Fruit fly (Drosophila melanogaster): ENCODE measurements around the gene CTCF.

The CTCF gene

DNA sequence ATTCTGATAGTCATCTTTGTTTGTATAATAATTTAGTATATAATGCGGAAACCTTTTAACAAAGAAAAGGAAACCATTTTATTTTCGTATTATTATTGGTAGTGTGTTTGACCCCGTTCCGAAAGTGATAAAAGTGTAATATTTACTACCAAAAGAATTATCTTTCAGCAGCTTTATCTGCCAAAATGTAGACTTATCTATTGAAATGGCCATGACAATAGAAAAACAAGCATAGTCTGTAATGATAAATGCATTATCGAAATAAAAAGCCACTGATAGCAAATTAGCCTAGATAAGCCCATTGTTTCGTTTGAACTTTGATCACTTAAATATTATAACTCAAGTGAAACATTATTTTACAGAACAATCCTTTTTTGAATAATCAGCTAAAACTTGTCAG lies 19.6 kb upstream of the CTCF start:
- TF ChIP-seq kay (GFP tag; ENCODE audit: borderline replicate concordance) (no peak), cic (GFP tag; optimal IDR thresholded peaks at IDR 0.05) (no peak), CG1620 (GFP tag; optimal IDR thresholded peaks at IDR 0.05) (no peak), ovo (GFP tag; optimal IDR thresholded peaks at IDR 0.05) (no peak), tj (GFP tag; optimal IDR thresholded peaks at IDR 0.05) (no peak), Clk (GFP tag; optimal IDR thresholded peaks at IDR 0.05) (no peak), CG7045 (GFP tag; optimal IDR thresholded peaks at IDR 0.05) (no peak), bab1 (GFP tag; optimal IDR thresholded peaks at IDR 0.05) (no peak), CG5204 (GFP tag; optimal IDR thresholded peaks at IDR 0.05) (no peak), CG33017 (tag; optimal IDR thresholded peaks at IDR 0.05) (no peak)

DNA sequence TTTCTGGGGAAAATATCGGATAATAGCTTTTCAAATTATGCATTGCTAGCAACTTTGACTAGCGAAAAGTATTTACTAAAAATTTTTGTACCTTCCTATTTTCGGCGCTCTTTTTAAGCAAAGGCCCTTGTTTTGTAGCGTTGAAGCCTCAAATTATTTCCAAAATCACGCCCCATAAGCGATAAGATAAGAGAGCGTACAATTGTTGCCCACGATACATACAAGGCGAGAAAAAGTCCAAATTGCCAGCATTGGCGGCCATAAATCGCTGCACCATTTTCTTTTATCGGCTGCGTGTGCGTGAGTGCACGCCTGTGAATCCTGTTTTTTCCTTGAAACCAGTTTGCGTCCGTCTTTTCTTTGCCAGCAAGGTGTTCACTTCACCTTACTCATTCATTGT lies 14.8 kb upstream of the CTCF start:
- peak; percentile 46 for TF ChIP-seq kay (GFP tag; ENCODE audit: borderline replicate concordance)
- TF ChIP-seq CG11617 (GFP tag; optimal IDR thresholded peaks at IDR 0.05), result no peak
- TF ChIP-seq CG33017 (tag; optimal IDR thresholded peaks at IDR 0.05), result no peak

DNA sequence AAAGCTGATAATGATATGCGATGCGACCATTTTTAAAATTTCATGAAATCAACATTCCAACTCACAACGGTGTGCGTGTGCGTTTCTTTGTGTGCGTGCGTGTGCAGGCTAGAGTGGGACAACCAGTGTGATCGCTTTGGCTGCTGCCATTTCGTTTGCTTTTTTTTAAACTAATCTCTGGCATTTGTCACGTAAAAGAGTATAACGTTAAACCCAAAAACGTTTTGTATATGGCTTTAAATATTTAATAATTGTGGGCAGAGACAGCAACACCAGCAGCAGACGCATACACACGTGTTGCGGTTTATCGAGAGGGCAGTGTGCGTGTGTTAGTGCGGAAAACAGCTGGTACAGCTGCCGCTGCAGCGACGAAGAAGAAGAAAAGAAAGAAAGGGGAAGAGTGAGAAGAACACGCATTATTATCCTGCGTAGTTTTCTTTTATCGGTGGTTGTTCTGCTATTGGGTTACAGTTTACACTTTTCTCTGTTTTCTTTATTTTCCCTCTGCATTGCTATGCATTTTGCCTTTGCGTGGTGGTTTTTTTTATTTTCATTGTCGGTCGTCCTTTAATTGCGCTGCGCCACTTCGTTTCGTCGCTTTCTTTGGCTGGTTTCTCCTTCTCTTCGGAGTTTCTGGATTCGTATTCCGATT lies 13.8 kb upstream of the CTCF start:
- peak; percentile 14 for TF ChIP-seq CG7101 (tag; optimal IDR thresholded peaks at IDR 0.05)
- TF ChIP-seq kay (GFP tag; ENCODE audit: borderline replicate concordance), result no peak
- TF ChIP-seq CG11617 (GFP tag; optimal IDR thresholded peaks at IDR 0.05), result peak; percentile 52
- peak; percentile 35 for TF ChIP-seq tj (GFP tag; optimal IDR thresholded peaks at IDR 0.05)
- TF ChIP-seq CG1620 (GFP tag; optimal IDR thresholded peaks at IDR 0.05), result no peak
- peak; percentile 9 for TF ChIP-seq cic (GFP tag; optimal IDR thresholded peaks at IDR 0.05)
- TF ChIP-seq Crg-1 (GFP tag; optimal IDR thresholded peaks at IDR 0.05), result no peak
- TF ChIP-seq pad (GFP tag; optimal IDR thresholded peaks at IDR 0.05), result peak; percentile 68
- TF ChIP-seq Mnt (GFP tag; optimal IDR thresholded peaks at IDR 0.05), result peak; percentile 91
- TF ChIP-seq Hr96 (GFP tag; optimal IDR thresholded peaks at IDR 0.05), result no peak
- no peak for TF ChIP-seq CG14711 (tag; optimal IDR thresholded peaks at IDR 0.05)
- no peak for TF ChIP-seq cnc (optimal IDR thresholded peaks at IDR 0.05)
- no peak for TF ChIP-seq CG7045 (GFP tag; optimal IDR thresholded peaks at IDR 0.05)
- no peak for TF ChIP-seq CG12768 (GFP tag; optimal IDR thresholded peaks at IDR 0.05)
- no peak for TF ChIP-seq toe (GFP tag; optimal IDR thresholded peaks at IDR 0.05)
- no peak for TF ChIP-seq CG5204 (GFP tag; optimal IDR thresholded peaks at IDR 0.05)
- no peak for TF ChIP-seq Clk (GFP tag; optimal IDR thresholded peaks at IDR 0.05)
- no peak for TF ChIP-seq bab1 (GFP tag; optimal IDR thresholded peaks at IDR 0.05)

DNA sequence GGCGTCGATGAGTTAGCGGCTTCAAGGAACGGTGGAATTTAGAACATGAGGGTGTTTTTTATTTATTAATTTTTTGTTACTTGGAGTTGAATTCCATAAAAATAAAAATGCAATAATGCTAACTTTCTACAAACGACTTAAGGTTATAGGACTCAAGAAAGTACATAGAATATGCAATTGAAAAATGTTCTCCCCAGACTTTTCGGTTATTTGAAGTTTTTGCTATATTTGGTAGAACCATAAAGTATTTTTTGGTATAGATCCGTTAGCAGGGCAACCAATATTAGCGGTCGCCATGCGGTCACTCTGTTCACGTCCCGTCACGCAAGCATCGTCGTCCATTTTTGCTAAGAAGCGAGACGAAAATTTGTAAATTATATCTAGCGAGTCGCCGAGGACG lies 13.0 kb upstream of the CTCF start, which contains the start of gene akirin:
akirin (plus strand) TSS at position 301 of the 400 bp plus-strand sequence.
- TF ChIP-seq CG14711 (tag; optimal IDR thresholded peaks at IDR 0.05), result no peak
- no peak for TF ChIP-seq toe (GFP tag; optimal IDR thresholded peaks at IDR 0.05)
- TF ChIP-seq tj (GFP tag; optimal IDR thresholded peaks at IDR 0.05), result no peak
- no peak for TF ChIP-seq CG1620 (GFP tag; optimal IDR thresholded peaks at IDR 0.05)
- no peak for TF ChIP-seq Mnt (GFP tag; optimal IDR thresholded peaks at IDR 0.05)
- TF ChIP-seq Crg-1 (GFP tag; optimal IDR thresholded peaks at IDR 0.05), result no peak
- no peak for TF ChIP-seq Clk (GFP tag; optimal IDR thresholded peaks at IDR 0.05)
- TF ChIP-seq CG7101 (tag; optimal IDR thresholded peaks at IDR 0.05), result no peak
- no peak for TF ChIP-seq CG33017 (tag; optimal IDR thresholded peaks at IDR 0.05)
- TF ChIP-seq ovo (GFP tag; optimal IDR thresholded peaks at IDR 0.05), result no peak
- no peak for TF ChIP-seq CG5204 (GFP tag; optimal IDR thresholded peaks at IDR 0.05)
- TF ChIP-seq CG11617 (GFP tag; optimal IDR thresholded peaks at IDR 0.05), result no peak
- TF ChIP-seq cnc (optimal IDR thresholded peaks at IDR 0.05), result no peak
- TF ChIP-seq CG12768 (GFP tag; optimal IDR thresholded peaks at IDR 0.05), result no peak

DNA sequence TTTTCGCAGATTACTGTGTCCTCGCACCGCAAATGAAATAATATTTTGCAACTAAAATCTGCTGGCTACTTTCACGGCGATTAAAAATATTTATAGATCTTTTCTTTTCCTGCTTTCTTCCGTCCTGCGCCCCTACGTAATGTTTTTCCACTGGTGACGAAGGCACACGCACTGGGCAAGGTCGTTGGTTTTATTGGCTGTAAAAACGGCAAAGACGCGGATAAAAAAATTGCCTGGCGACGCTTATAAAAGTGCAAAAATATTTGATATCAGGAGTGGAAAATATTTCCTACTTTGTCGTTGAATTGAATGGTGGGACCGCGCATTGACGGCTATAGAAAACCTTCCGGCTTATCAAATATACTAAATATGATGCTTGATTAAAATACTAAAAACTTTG lies 12.4 kb upstream of the CTCF start, which contains the start of gene Sh3beta:
Sh3beta (minus strand) TSS at position 327 of the 400 bp plus-strand sequence.
- TF ChIP-seq pad (GFP tag; optimal IDR thresholded peaks at IDR 0.05), result no peak
- TF ChIP-seq cnc (optimal IDR thresholded peaks at IDR 0.05), result no peak
- no peak for TF ChIP-seq CG7101 (tag; optimal IDR thresholded peaks at IDR 0.05)
- peak; percentile 41 for TF ChIP-seq kay (GFP tag; ENCODE audit: borderline replicate concordance)
- TF ChIP-seq CG1620 (GFP tag; optimal IDR thresholded peaks at IDR 0.05), result no peak

DNA sequence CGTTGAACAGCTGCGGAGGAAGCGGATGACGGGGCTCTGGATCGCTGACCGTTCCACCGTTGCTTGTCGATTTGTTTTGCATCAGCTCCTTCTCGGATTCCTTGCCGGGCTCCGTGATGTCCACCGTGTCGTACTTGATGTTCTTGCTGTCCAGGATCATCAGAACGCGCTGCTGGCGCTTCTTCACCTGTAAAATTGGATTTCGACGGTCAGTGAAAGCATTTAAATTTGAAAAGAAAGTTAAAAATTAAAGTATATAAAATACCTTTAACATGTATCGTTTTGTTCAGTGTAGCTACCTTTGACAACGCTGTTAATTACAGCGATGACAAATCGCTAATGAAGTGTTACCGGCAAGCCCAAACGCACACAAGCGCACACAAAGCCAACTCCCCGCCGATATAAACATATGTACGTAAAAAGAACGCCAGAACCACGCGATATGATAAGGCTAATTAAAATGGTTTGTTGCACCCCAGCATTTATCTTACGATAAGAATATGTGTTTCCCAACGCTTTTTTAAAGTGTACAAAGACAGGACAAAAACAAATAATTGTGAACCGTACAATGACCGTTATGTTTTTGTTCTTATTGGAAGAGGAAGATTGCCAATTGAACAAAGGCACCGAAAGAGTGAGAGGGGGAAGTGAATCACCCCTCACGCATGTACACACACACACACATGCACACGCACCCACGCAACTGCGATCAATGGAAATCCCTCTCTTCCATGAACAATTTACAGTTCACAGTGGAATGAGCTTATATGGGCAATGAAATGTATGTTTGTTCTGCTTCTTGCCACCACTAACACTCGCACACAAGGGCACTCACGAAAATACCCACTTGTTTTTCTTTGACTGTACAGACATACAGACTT lies 11.5 kb upstream of the CTCF start:
- peak; percentile 7 for TF ChIP-seq Crg-1 (GFP tag; optimal IDR thresholded peaks at IDR 0.05)
- TF ChIP-seq ovo (GFP tag; optimal IDR thresholded peaks at IDR 0.05), result peak; percentile 91
- no peak for TF ChIP-seq CG5204 (GFP tag; optimal IDR thresholded peaks at IDR 0.05)
- TF ChIP-seq CG11617 (GFP tag; optimal IDR thresholded peaks at IDR 0.05), result peak; percentile 5
- no peak for TF ChIP-seq tj (GFP tag; optimal IDR thresholded peaks at IDR 0.05)
- peak; percentile 50 for TF ChIP-seq cic (GFP tag; optimal IDR thresholded peaks at IDR 0.05)
- no peak for TF ChIP-seq CG7045 (GFP tag; optimal IDR thresholded peaks at IDR 0.05)
- no peak for TF ChIP-seq CG14711 (tag; optimal IDR thresholded peaks at IDR 0.05)
- no peak for TF ChIP-seq CG7101 (tag; optimal IDR thresholded peaks at IDR 0.05)
- peak; percentile 92 for TF ChIP-seq kay (GFP tag; ENCODE audit: borderline replicate concordance)
- peak; percentile 99 for TF ChIP-seq pad (GFP tag; optimal IDR thresholded peaks at IDR 0.05)
- TF ChIP-seq Clk (GFP tag; optimal IDR thresholded peaks at IDR 0.05), result no peak
- TF ChIP-seq bab1 (GFP tag; optimal IDR thresholded peaks at IDR 0.05), result no peak
- TF ChIP-seq Mnt (GFP tag; optimal IDR thresholded peaks at IDR 0.05), result peak; percentile 44
- TF ChIP-seq Hr96 (GFP tag; optimal IDR thresholded peaks at IDR 0.05), result no peak
- no peak for TF ChIP-seq CG12768 (GFP tag; optimal IDR thresholded peaks at IDR 0.05)
